Fruit fly (Drosophila melanogaster) whole organism, embryonic: ENCODE results near the gene UK114.

Experiments used
- Abd-B ChIP-seq: fragments of 200-800 bp; sonication (Bioruptor generic); optimal IDR thresholded peaks from 2 replicates; lab custom pipeline; 2018; ENCODE audit warnings: missing biosample characterization, mild to moderate bottlenecking, missing genetic modification characterization, moderate library complexity
- CG10979 ChIP-seq: fragments of 200-800 bp; sonication (Bioruptor generic); optimal IDR thresholded peaks from 2 replicates; lab custom pipeline; 2018; ENCODE audit warnings: missing biosample characterization, mild to moderate bottlenecking, missing genetic modification characterization, moderate library complexity
- CG11247 ChIP-seq: fragments of 200-800 bp; sonication (Bioruptor generic); IDR thresholded peaks from 2 replicates; pipeline ENCODE4 v1.3.6; 2022; ENCODE audit warnings: missing biosample characterization, missing genetic modification characterization
- CG12391 ChIP-seq: fragments of 200-800 bp; sonication (Bioruptor generic); optimal IDR thresholded peaks from 3 replicates; lab custom pipeline; 2018; ENCODE audit warnings: missing biosample characterization, mild to moderate bottlenecking, missing genetic modification characterization, moderate library complexity
- CG12744 ChIP-seq: fragments of 200-800 bp; sonication (Bioruptor generic); optimal IDR thresholded peaks from 2 replicates; lab custom pipeline; 2016; ENCODE audit warnings: missing biosample characterization, missing genetic modification characterization
- CG13123 ChIP-seq: fragments of 200-800 bp; sonication (Bioruptor generic); optimal IDR thresholded peaks from 2 replicates; lab custom pipeline; 2016; ENCODE audit warnings: missing biosample characterization, missing genetic modification characterization
- CG1602 ChIP-seq: fragments of 200-800 bp; sonication (Bioruptor generic); optimal IDR thresholded peaks from 3 replicates; lab custom pipeline; 2016; ENCODE audit warnings: missing biosample characterization, missing genetic modification characterization
- CG17829 ChIP-seq: fragments of 200-800 bp; optimal IDR thresholded peaks from 2 replicates; lab custom pipeline; 2019; ENCODE audit warnings: missing biosample characterization, mild to moderate bottlenecking, missing genetic modification characterization, moderate library complexity
- CG2202 ChIP-seq: fragments of 200-800 bp; sonication (Bioruptor generic); optimal IDR thresholded peaks from 2 replicates; lab custom pipeline; 2018; ENCODE audit warnings: missing biosample characterization, mild to moderate bottlenecking, missing genetic modification characterization
- CG30431 ChIP-seq: fragments of 200-800 bp; sonication (Bioruptor generic); optimal IDR thresholded peaks from 2 replicates; lab custom pipeline; 2017; ENCODE audit warnings: missing biosample characterization, missing genetic modification characterization
- CG32767 ChIP-seq: fragments of 200-800 bp; sonication (Bioruptor generic); IDR thresholded peaks from 2 replicates; pipeline ENCODE4 v1.3.6; 2022; ENCODE audit warnings: missing biosample characterization, missing genetic modification characterization
- CG3847 ChIP-seq: fragments of 200-800 bp; sonication (Bioruptor generic); IDR thresholded peaks from 2 replicates; pipeline ENCODE4 v1.3.6; 2022; ENCODE audit warnings: missing biosample characterization, missing genetic modification characterization
- CG3995 ChIP-seq: fragments of 200-800 bp; sonication (Bioruptor generic); optimal IDR thresholded peaks from 3 replicates; lab custom pipeline; 2016; ENCODE audit warnings: missing biosample characterization, missing genetic modification characterization
- CG4730 ChIP-seq: fragments of 200-800 bp; sonication (Bioruptor generic); IDR thresholded peaks from 2 replicates; pipeline ENCODE4 v1.3.6; 2022; ENCODE audit warnings: missing biosample characterization, missing genetic modification characterization
- CG7745 ChIP-seq: fragments of 200-800 bp; sonication (Bioruptor generic); optimal IDR thresholded peaks from 2 replicates; lab custom pipeline; 2018; ENCODE audit warnings: missing biosample characterization, mild to moderate bottlenecking, missing genetic modification characterization, moderate library complexity
- CG8359 ChIP-seq: fragments of 200-800 bp; sonication (Bioruptor generic); optimal IDR thresholded peaks from 2 replicates; lab custom pipeline; 2017; ENCODE audit warnings: missing biosample characterization, mild to moderate bottlenecking, missing genetic modification characterization, borderline replicate concordance
- D ChIP-seq, 2 experiments: fragments of 200-800 bp in 1 of 2; fragments of >200 bp in 1 of 2; sonication (Bioruptor generic) in 1 of 2; optimal IDR thresholded peaks; 2 replicates in 1 of 2; 3 replicates in 1 of 2; lab custom pipeline; 2017; ENCODE audit warnings: mild to moderate bottlenecking in 1 of 2, missing biosample characterization in 1 of 2, missing genetic modification characterization in 1 of 2, missing genetic modification reagents in 1 of 2
- Ets65A ChIP-seq: fragments of 200-800 bp; sonication (Bioruptor generic); peaks from one replicate; lab custom pipeline; 2016; ENCODE audit warnings: missing biosample characterization, missing genetic modification characterization
- HLH4C ChIP-seq: fragments of 200-800 bp; sonication (Bioruptor generic); IDR thresholded peaks from 3 replicates; pipeline ENCODE4 v1.3.6; 2022; ENCODE audit warnings: missing biosample characterization, missing genetic modification characterization; ENCODE audit not compliant: partially characterized antibody
- Hey ChIP-seq: fragments of 200-800 bp; sonication (Bioruptor generic); optimal IDR thresholded peaks from 3 replicates; lab custom pipeline; 2018; ENCODE audit warnings: missing biosample characterization, mild to moderate bottlenecking, missing genetic modification characterization
- Hr78 ChIP-seq, 2 experiments: fragments of 200-800 bp in 1 of 2; fragments of >200 bp in 1 of 2; sonication (Bioruptor generic) in 1 of 2; optimal IDR thresholded peaks; 2 replicates each; lab custom pipeline; 2017 to 2019; ENCODE audit warnings: missing biosample characterization in 2 of 2, missing genetic modification characterization in 2 of 2, mild to moderate bottlenecking in 1 of 2, moderate library complexity in 1 of 2
- MBD-R2 ChIP-seq: fragments of 200-800 bp; sonication (Bioruptor generic); IDR thresholded peaks from 2 replicates; pipeline ENCODE4 v1.3.6; 2022; ENCODE audit warnings: missing biosample characterization, missing genetic modification characterization
- Max ChIP-seq: fragments of 200-800 bp; sonication (Bioruptor generic); optimal IDR thresholded peaks from 2 replicates; lab custom pipeline; 2016; ENCODE audit warnings: missing biosample characterization, mild to moderate bottlenecking, missing genetic modification characterization
- Meics ChIP-seq: fragments of 200-800 bp; sonication (Bioruptor generic); optimal IDR thresholded peaks from 2 replicates; lab custom pipeline; 2017; ENCODE audit warnings: missing biosample characterization, mild to moderate bottlenecking, missing genetic modification characterization
- Rfx ChIP-seq: fragments of 200-800 bp; sonication (Bioruptor generic); IDR thresholded peaks from 2 replicates; pipeline ENCODE4 v1.3.6; 2022; ENCODE audit warnings: missing biosample characterization, missing genetic modification characterization
- Sin3A ChIP-seq: fragments of >200 bp; optimal IDR thresholded peaks from 2 replicates; lab custom pipeline; 2018
- Stat92E ChIP-seq, 3 experiments: fragments of >200 bp in 2 of 3; fragments of 200-800 bp in 1 of 3; sonication (Bioruptor generic) in 1 of 3; optimal IDR thresholded peaks; 2 replicates each; lab custom pipeline; 2017 to 2019; ENCODE audit warnings: missing biosample characterization in 3 of 3, missing genetic modification characterization in 3 of 3, mild to moderate bottlenecking in 1 of 3, moderate library complexity in 1 of 3
- Usf ChIP-seq: fragments of 200-800 bp; sonication (Bioruptor generic); optimal IDR thresholded peaks from 2 replicates; lab custom pipeline; 2017; ENCODE audit warnings: missing genotype, missing biosample characterization, missing genetic modification characterization
- ase ChIP-seq: fragments of 200-800 bp; sonication (Bioruptor generic); IDR thresholded peaks from 3 replicates; pipeline ENCODE4 v1.3.6; 2022; ENCODE audit warnings: missing biosample characterization, missing genetic modification characterization
- bbx ChIP-seq: fragments of 200-800 bp; sonication (Bioruptor generic); IDR thresholded peaks from 2 replicates; pipeline ENCODE4 v1.3.6; 2022; ENCODE audit warnings: missing biosample characterization, missing genetic modification characterization; ENCODE audit not compliant: partially characterized antibody
- bigmax ChIP-seq: fragments of 200-800 bp; sonication (Bioruptor generic); optimal IDR thresholded peaks from 2 replicates; lab custom pipeline; 2018; ENCODE audit warnings: missing biosample characterization, mild to moderate bottlenecking, missing genetic modification characterization
- bowl ChIP-seq: fragments of 200-800 bp; sonication (Bioruptor generic); IDR thresholded peaks from 2 replicates; pipeline ENCODE4 v1.3.6; 2022; ENCODE audit warnings: missing biosample characterization, missing genetic modification characterization
- btn ChIP-seq: fragments of 200-800 bp; sonication (Bioruptor generic); optimal IDR thresholded peaks from 2 replicates; lab custom pipeline; 2016; ENCODE audit warnings: missing biosample characterization, missing genetic modification characterization
- chinmo ChIP-seq: fragments of 200-800 bp; sonication (Bioruptor generic); IDR thresholded peaks from 4 replicates; pipeline ENCODE4 v1.3.6; 2022; ENCODE audit warnings: missing biosample characterization, missing genetic modification characterization; ENCODE audit not compliant: partially characterized antibody
- da ChIP-seq: fragments of 200-800 bp; sonication (Bioruptor generic); optimal IDR thresholded peaks from 2 replicates; lab custom pipeline; 2016; ENCODE audit warnings: missing biosample characterization, missing genetic modification characterization
- dan ChIP-seq: fragments of 200-800 bp; sonication (Bioruptor generic); IDR thresholded peaks from 2 replicates; pipeline ENCODE4 v1.3.6; 2022; ENCODE audit warnings: missing biosample characterization, missing genetic modification characterization
- dimm ChIP-seq: fragments of 200-800 bp; sonication (Bioruptor generic); IDR thresholded peaks from 2 replicates; pipeline ENCODE4 v1.3.6; 2022; ENCODE audit warnings: missing biosample characterization, missing genetic modification characterization
- dmrt99B ChIP-seq: fragments of 200-800 bp; sonication (Bioruptor generic); optimal IDR thresholded peaks from 2 replicates; lab custom pipeline; 2018; ENCODE audit warnings: missing biosample characterization, mild to moderate bottlenecking, missing genetic modification characterization, moderate library complexity
- ems ChIP-seq: fragments of 200-800 bp; sonication (Bioruptor generic); optimal IDR thresholded peaks from 3 replicates; lab custom pipeline; 2016; ENCODE audit warnings: missing biosample characterization, missing genetic modification characterization
- fd96Cb ChIP-seq: fragments of 200-800 bp; sonication (Bioruptor generic); optimal IDR thresholded peaks from 2 replicates; lab custom pipeline; 2018; ENCODE audit warnings: missing biosample characterization, mild to moderate bottlenecking, missing genetic modification characterization, moderate library complexity
- grau ChIP-seq: fragments of 200-800 bp; optimal IDR thresholded peaks from 3 replicates; lab custom pipeline; 2019; ENCODE audit warnings: missing biosample characterization, mild to moderate bottlenecking, missing genetic modification characterization, moderate library complexity
- her ChIP-seq: fragments of 200-800 bp; sonication (Bioruptor generic); optimal IDR thresholded peaks from 2 replicates; lab custom pipeline; 2016; ENCODE audit warnings: missing biosample characterization, missing genetic modification characterization
- hkb ChIP-seq, 2 experiments: fragments of 200-800 bp in 1 of 2; fragments of >200 bp in 1 of 2; sonication (Bioruptor generic) in 1 of 2; IDR thresholded peaks in 1 of 2; optimal IDR thresholded peaks in 1 of 2; 2 replicates each; pipeline versions ENCODE4 v1.3.6 to Lab custom; 2017 to 2022; ENCODE audit warnings: missing biosample characterization in 1 of 2, missing genetic modification characterization in 1 of 2
- knrl ChIP-seq: fragments of 200-800 bp; sonication (Bioruptor generic); IDR thresholded peaks from 3 replicates; pipeline ENCODE4 v1.3.6; 2022; ENCODE audit warnings: missing biosample characterization, missing genetic modification characterization; ENCODE audit not compliant: partially characterized antibody
- lbe ChIP-seq: fragments of 200-800 bp; sonication (Bioruptor generic); optimal IDR thresholded peaks from 2 replicates; lab custom pipeline; 2016; ENCODE audit warnings: missing biosample characterization, mild to moderate bottlenecking, missing genetic modification characterization
- lilli ChIP-seq: fragments of 200-800 bp; sonication (Bioruptor generic); optimal IDR thresholded peaks from 3 replicates; lab custom pipeline; 2016; ENCODE audit warnings: missing biosample characterization, missing genetic modification characterization
- nom ChIP-seq: fragments of 200-800 bp; sonication (Bioruptor generic); optimal IDR thresholded peaks from 2 replicates; lab custom pipeline; 2017; ENCODE audit warnings: missing biosample characterization, missing genetic modification characterization, mild to moderate bottlenecking, moderate library complexity, missing genetic modification reagents
- pita ChIP-seq: fragments of 200-800 bp; sonication (Bioruptor generic); optimal IDR thresholded peaks from 2 replicates; lab custom pipeline; 2017; ENCODE audit warnings: missing biosample characterization, mild to moderate bottlenecking, missing genetic modification characterization
- sisA ChIP-seq: fragments of 200-800 bp; sonication (Bioruptor generic); IDR thresholded peaks from 2 replicates; pipeline ENCODE4 v1.3.6; 2022; ENCODE audit warnings: missing biosample characterization, missing genetic modification characterization
- ttk ChIP-seq: fragments of 200-800 bp; sonication (Bioruptor generic); IDR thresholded peaks from 2 replicates; pipeline ENCODE4 v2.1.2; 2022; ENCODE audit warnings: missing biosample characterization, missing genetic modification characterization

UK114 gene

DNA sequence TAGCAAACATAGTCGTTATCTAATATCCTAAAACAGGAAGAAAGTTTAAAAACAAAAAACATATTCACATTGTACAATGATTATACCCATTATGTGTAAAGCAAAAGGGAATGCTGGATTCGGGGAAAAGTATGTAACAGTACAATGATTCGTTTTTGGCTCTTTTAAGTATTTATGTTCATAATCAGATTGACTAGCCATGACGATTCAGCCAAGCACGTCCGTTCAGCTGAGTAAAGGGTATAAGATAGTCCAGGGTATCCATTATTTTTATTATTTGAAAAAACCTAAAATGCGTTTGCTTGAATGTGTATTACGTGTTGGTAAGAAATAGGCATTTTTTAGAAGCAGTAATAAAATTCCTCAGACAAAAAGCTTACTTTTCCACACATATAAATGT is 25.2 kb downstream of the UK114 start:
- TF ChIP-seq dmrt99B: peak; percentile 13
- no peak for TF ChIP-seq knrl (GFP tag; lab: Robert Waterston, UW)
- no peak for TF ChIP-seq lilli (GFP tag; lab: Kevin White, UChicago)
- no peak for TF ChIP-seq bigmax (GFP tag; lab: Kevin White, UChicago)
- no peak for TF ChIP-seq CG13123 (GFP tag; lab: Kevin White, UChicago)
- no peak for TF ChIP-seq ttk (GFP tag; lab: Robert Waterston, UW)
- no peak for TF ChIP-seq CG8359 (GFP tag; lab: Kevin White, UChicago)
- no peak for TF ChIP-seq CG12391
- no peak for TF ChIP-seq CG3847 (GFP tag; lab: Robert Waterston, UW)
- no peak for TF ChIP-seq CG4730 (GFP tag; lab: Robert Waterston, UW)
- no peak for TF ChIP-seq hkb (optimal IDR thresholded peaks at IDR 0.05; lab: Kevin White, UChicago)
- TF ChIP-seq hkb (GFP tag; IDR thresholded peaks at IDR 0.05; lab: Robert Waterston, UW): peak; percentile 23; the same call in 1 of the 2 replicates
- TF ChIP-seq her (GFP tag; lab: Kevin White, UChicago): no peak
- peak; percentile 22 for TF ChIP-seq CG30431 (GFP tag; lab: Kevin White, UChicago)
- no peak for TF ChIP-seq Rfx (GFP tag; lab: Robert Waterston, UW)
- TF ChIP-seq Usf (GFP tag; lab: Kevin White, UChicago): no peak
- no peak for TF ChIP-seq lbe (GFP tag; lab: Kevin White, UChicago)
- no peak for TF ChIP-seq Sin3A (lab: Kevin White, UChicago)
- no peak for TF ChIP-seq HLH4C (GFP tag; lab: Robert Waterston, UW)
- no peak for TF ChIP-seq Stat92E (GFP tag; optimal IDR thresholded peaks at IDR 0.05; lab: Kevin White, UChicago)
- peak; percentile 52 for TF ChIP-seq Ets65A (GFP tag; lab: Kevin White, UChicago)
- TF ChIP-seq D (optimal IDR thresholded peaks at IDR 0.05; lab: Kevin White, UChicago): no peak
- no peak for TF ChIP-seq D (GFP tag; optimal IDR thresholded peaks at IDR 0.05; lab: Kevin White, UChicago)
- no peak for TF ChIP-seq CG1602 (GFP tag; lab: Kevin White, UChicago)
- TF ChIP-seq CG12744 (GFP tag; lab: Kevin White, UChicago): no peak
- no peak for TF ChIP-seq btn
- TF ChIP-seq sisA (GFP tag; lab: Robert Waterston, UW): peak; percentile 39; the same call in 1 of the 2 replicates
- TF ChIP-seq pita (GFP tag; lab: Kevin White, UChicago): no peak
- no peak for TF ChIP-seq nom (GFP tag; lab: Kevin White, UChicago)
- no peak for TF ChIP-seq Max (GFP tag; lab: Kevin White, UChicago)
- no peak for TF ChIP-seq dan (GFP tag; lab: Robert Waterston, UW)
- TF ChIP-seq Hr78 (GFP tag; optimal IDR thresholded peaks at IDR 0.05; lab: Kevin White, UChicago): no peak
- TF ChIP-seq dimm (GFP tag; lab: Robert Waterston, UW): no peak
- TF ChIP-seq ase (GFP tag; lab: Robert Waterston, UW): no peak
- no peak for TF ChIP-seq MBD-R2 (GFP tag; lab: Robert Waterston, UW)
- no peak for TF ChIP-seq chinmo (GFP tag; lab: Robert Waterston, UW)
- TF ChIP-seq CG7745 (tag; lab: Kevin White, UChicago): no peak
- TF ChIP-seq da (GFP tag; lab: Kevin White, UChicago): no peak
- no peak for TF ChIP-seq CG32767 (GFP tag; lab: Robert Waterston, UW)
- TF ChIP-seq CG10979: peak; percentile 10
- no peak for TF ChIP-seq ems (GFP tag; lab: Kevin White, UChicago)
- peak; percentile 26 for TF ChIP-seq fd96Cb (tag; lab: Kevin White, UChicago)
- no peak for TF ChIP-seq Hey (tag; lab: Kevin White, UChicago)
- no peak for TF ChIP-seq grau
- TF ChIP-seq Meics: no peak
- TF ChIP-seq CG2202 (tag; lab: Kevin White, UChicago): no peak
- peak; percentile 20 for TF ChIP-seq Abd-B (GFP tag; lab: Kevin White, UChicago)
- TF ChIP-seq CG3995 (GFP tag; lab: Kevin White, UChicago): no peak
- TF ChIP-seq bbx: no peak
- no peak for TF ChIP-seq CG17829
- TF ChIP-seq CG11247 (GFP tag; lab: Robert Waterston, UW): no peak
- TF ChIP-seq bowl (GFP tag; lab: Robert Waterston, UW): no peak
